Worm (Caenorhabditis elegans): ENCODE results near the gene nep-3.
A peak's percentile ranks its signal among the peaks of the same experiment; 100 is the strongest.

The nep-3 gene

ce11 chrII:3896920-3897319, 19.9 kb upstream of the nep-3 start (continued):
- TF ChIP-seq unc-86 (tag; optimal IDR thresholded peaks at IDR 0.05) (peak; percentile 23), sup-37 (GFP tag; optimal IDR thresholded peaks at IDR 0.05) (no peak), nhr-47 (tag; optimal IDR thresholded peaks at IDR 0.05) (peak; percentile 52), ama-1 (optimal IDR thresholded peaks at IDR 0.05) (no peak), nhr-76 (tag; optimal IDR thresholded peaks at IDR 0.05) (no peak), elt-2 (tag; optimal IDR thresholded peaks at IDR 0.05) (peak; percentile 5), elt-3 (tag; optimal IDR thresholded peaks at IDR 0.05) (peak in 2 of 6 experiments; percentile 39 to 59), egl-27 (tag; optimal IDR thresholded peaks at IDR 0.05) (no peak), hpl-2 (GFP tag; optimal IDR thresholded peaks at IDR 0.05) (no peak), swsn-7 (tag; optimal IDR thresholded peaks at IDR 0.05) (peak; percentile 41), sox-4 (tag; optimal IDR thresholded peaks at IDR 0.05) (no peak), nhr-20 (tag; optimal IDR thresholded peaks at IDR 0.05) (peak; percentile 66), alr-1 (tag; optimal IDR thresholded peaks at IDR 0.05; ENCODE audit: borderline replicate concordance) (no peak), unc-30 (tag; optimal IDR thresholded peaks at IDR 0.05) (no peak), pax-3 (tag; optimal IDR thresholded peaks at IDR 0.05) (no peak), rnt-1 (tag; optimal IDR thresholded peaks at IDR 0.05) (peak; percentile 54), ceh-90 (tag; optimal IDR thresholded peaks at IDR 0.05) (no peak), isw-1 (GFP tag; IDR thresholded peaks at IDR 0.05) (peak; percentile 19; the same call in 1 of the 2 replicates), C04F5.9 (tag; optimal IDR thresholded peaks at IDR 0.05) (no peak), aly-2 (tag; optimal IDR thresholded peaks at IDR 0.05) (no peak), egl-13 (tag; optimal IDR thresholded peaks at IDR 0.05) (peak; percentile 47), pag-3 (tag; optimal IDR thresholded peaks at IDR 0.05; ENCODE audit: borderline replicate concordance, insufficient read depth) (no peak), nhr-90 (tag; optimal IDR thresholded peaks at IDR 0.05; ENCODE audit: poor library complexity) (peak; percentile 12), nhr-77 (tag; optimal IDR thresholded peaks at IDR 0.05) (no peak), sptf-1 (tag; optimal IDR thresholded peaks at IDR 0.05) (no peak), nhr-28 (tag; optimal IDR thresholded peaks at IDR 0.05) (no peak), efl-1 (optimal IDR thresholded peaks at IDR 0.05) (peak; percentile 56 to 62), efl-1 (GFP tag; optimal IDR thresholded peaks at IDR 0.05 in 1 of 2) (peak; percentile 32 to 49), nhr-85 (tag) (peak; percentile 78), ceh-88 (GFP tag; IDR thresholded peaks at IDR 0.05) (no peak), ets-5 (GFP tag; IDR thresholded peaks at IDR 0.05) (no peak), fkh-4 (tag; optimal IDR thresholded peaks at IDR 0.05; ENCODE audit: borderline replicate concordance) (no peak), lin-14 (GFP tag; optimal IDR thresholded peaks at IDR 0.05) (peak; percentile 88), Y116A8C.19 (tag; optimal IDR thresholded peaks at IDR 0.05; ENCODE audit: borderline replicate concordance) (no peak), xbp-1 (tag; optimal IDR thresholded peaks at IDR 0.05) (peak; percentile 47), zag-1 (tag; optimal IDR thresholded peaks at IDR 0.05) (no peak), lin-39 (tag; optimal IDR thresholded peaks at IDR 0.05) (no peak), unc-62 (GFP tag; optimal IDR thresholded peaks at IDR 0.05) (no peak), lir-3 (tag; optimal IDR thresholded peaks at IDR 0.05; ENCODE audit: poor library complexity) (peak; percentile 58), unc-98 (GFP tag; IDR thresholded peaks at IDR 0.05) (no peak), unc-130 (tag; optimal IDR thresholded peaks at IDR 0.05) (peak; percentile 13), dpl-1 (GFP tag; optimal IDR thresholded peaks at IDR 0.05) (peak; percentile 24 to 43 (median 31)), efl-3 (GFP tag; optimal IDR thresholded peaks at IDR 0.05) (no peak), nhr-71 (tag; optimal IDR thresholded peaks at IDR 0.05) (peak; percentile 77), lin-15B (tag; optimal IDR thresholded peaks at IDR 0.05) (no peak), C16A3.4 (tag; optimal IDR thresholded peaks at IDR 0.05) (no peak), jun-1 (tag; optimal IDR thresholded peaks at IDR 0.05) (peak; percentile 27), zip-4 (GFP tag; optimal IDR thresholded peaks at IDR 0.05) (no peak), tbx-2 (tag; optimal IDR thresholded peaks at IDR 0.05) (peak; percentile 55), hlh-4 (tag; optimal IDR thresholded peaks at IDR 0.05) (no peak), ztf-11 (tag; optimal IDR thresholded peaks at IDR 0.05) (no peak), snpc-4 (tag; optimal IDR thresholded peaks at IDR 0.05) (peak; percentile 33), nhr-19 (GFP tag; conservative IDR thresholded peaks at IDR 0.05) (peak; percentile 56)
